Worm (Caenorhabditis elegans) whole organism, dauer: ENCODE data around the gene scl-2.

Experiments
- unc-62 ChIP-seq: sonication (generic microtip); optimal IDR thresholded peaks from 2 replicates; lab custom pipeline; 2017; ENCODE audit warnings: missing biosample characterization, missing genetic modification reagents, missing genetic modification characterization

Gene scl-2

ce11 chrIV:13063714-13064113, 6.2 kb downstream of the scl-2 start, which contains the start of gene scl-5:
Gene scl-5 (plus strand): TSS chrIV:13064014.
- no peak for TF ChIP-seq unc-62 (GFP tag; lab: Kevin White, UChicago)

ce11 chrIV:13066044-13066443, 8.5 kb downstream of the scl-2 start:
- no peak for TF ChIP-seq unc-62 (GFP tag; lab: Kevin White, UChicago)

DNA sequence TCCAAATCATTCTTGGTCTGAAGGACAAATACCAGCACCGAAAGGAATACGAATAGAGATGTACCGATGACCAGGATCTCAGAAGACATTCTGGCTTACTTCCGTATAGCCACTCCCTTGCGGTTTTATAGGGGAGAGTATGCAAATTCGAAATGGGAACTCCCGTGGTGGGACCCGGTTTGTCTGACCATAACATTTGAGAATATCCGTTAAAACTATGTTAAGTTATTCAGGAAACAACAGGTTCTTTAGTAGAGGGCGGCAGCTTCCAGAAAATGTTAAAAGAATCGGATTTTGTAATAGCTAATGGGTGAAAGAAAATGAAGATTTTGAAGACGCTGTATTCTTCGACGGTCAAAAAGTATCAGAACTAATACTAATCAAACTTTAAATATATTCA, 9.7 kb downstream of the scl-2 start, which contains the start of gene col-131:
Gene col-131 (minus strand): TSS at position 101 of the 400 bp plus-strand sequence.
- no peak for TF ChIP-seq unc-62 (GFP tag; lab: Kevin White, UChicago)

- no peak for TF ChIP-seq unc-62 (GFP tag; lab: Kevin White, UChicago)
Observed at ce11 chrIV:13068451-13068850, 10.9 kb downstream of the scl-2 start, which contains the start of gene scl-6. Gene scl-6 (plus strand): TSS chrIV:13068751.

- TF ChIP-seq unc-62 (GFP tag; lab: Kevin White, UChicago), result no peak
Observed at ce11 chrIV:13070142-13070541, 12.6 kb downstream of the scl-2 start, which contains the start of gene scl-7. Gene scl-7 (plus strand): TSS chrIV:13070442.

DNA sequence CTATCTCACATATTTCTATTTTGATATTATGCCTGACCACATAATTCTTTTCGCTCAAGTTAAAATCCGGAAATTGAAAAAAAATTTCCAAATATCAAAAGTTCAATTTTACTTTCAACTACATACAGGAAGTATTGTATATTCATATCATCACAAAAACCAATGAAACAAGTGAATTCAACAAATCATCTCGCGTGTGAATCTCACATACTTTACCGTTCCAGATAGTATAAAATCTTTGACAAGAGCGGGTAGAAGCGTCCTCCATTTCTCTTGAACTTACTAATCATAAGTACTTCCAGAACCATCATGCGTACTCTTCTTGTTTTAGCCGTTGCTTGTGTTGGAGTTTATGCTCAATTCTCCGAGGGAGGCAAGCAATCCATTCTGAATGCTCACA, 13.9 kb downstream of the scl-2 start, which contains the start of gene scl-8:
Gene scl-8 (plus strand): TSS at position 301 of the 400 bp plus-strand sequence.
- no peak for TF ChIP-seq unc-62 (GFP tag; lab: Kevin White, UChicago)

ce11 chrIV:13075625-13076252, 18.2 kb downstream of the scl-2 start:
- no peak for TF ChIP-seq unc-62 (GFP tag; lab: Kevin White, UChicago)

- TF ChIP-seq unc-62 (GFP tag; lab: Kevin White, UChicago), result no peak
Observed at ce11 chrIV:13076620-13077019, 19.1 kb downstream of the scl-2 start, which contains the start of gene C39E9.7. Gene C39E9.7 (minus strand): TSS chrIV:13076720.

- no peak for TF ChIP-seq unc-62 (GFP tag; lab: Kevin White, UChicago)
Observed at ce11 chrIV:13077694-13078093, 20.2 kb downstream of the scl-2 start.

DNA sequence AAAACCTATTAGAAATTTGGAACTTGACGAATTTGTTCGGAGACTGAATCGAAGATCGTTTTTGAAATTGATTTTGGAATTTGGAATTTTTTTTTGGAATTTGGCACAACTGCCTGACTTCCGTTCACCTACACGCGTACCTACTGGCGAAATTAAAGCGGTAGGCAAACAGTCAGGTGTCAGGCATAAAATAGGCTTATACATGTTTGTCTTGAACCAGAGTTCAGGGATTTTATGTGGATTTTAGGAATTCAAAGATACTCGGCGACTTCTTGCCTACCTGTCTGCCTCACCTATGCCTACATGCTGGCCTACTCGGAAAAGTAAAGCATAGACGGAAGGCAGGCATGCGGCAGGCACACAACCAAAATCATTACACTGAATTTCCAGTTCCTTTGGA, 20.8 kb downstream of the scl-2 start:
- TF ChIP-seq unc-62 (GFP tag; lab: Kevin White, UChicago), result no peak

- no peak for TF ChIP-seq unc-62 (GFP tag; lab: Kevin White, UChicago)
Observed at ce11 chrIV:13079119-13079518, 21.6 kb downstream of the scl-2 start, which contains the start of gene C39E9.8. Gene C39E9.8 (plus strand): TSS chrIV:13079446.

DNA sequence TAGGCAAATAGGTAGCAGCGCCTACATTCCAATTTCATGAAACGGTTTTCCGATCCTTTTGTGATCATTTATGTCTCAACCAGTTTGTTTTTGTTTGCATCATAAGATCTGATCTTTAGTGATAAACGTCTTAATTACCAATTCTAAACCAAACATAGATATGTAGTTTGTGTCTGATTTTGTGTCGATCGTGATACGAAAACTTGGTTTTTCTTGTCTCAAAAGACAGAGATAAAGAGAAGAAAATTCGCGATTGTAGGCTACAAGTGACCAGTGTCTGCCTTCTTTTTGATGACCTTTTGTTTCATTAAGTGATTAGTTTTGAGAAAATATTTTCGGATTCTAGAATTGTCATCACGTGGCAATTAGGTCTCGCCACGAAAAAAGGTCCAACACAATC, 22.7 kb downstream of the scl-2 start:
- TF ChIP-seq unc-62 (GFP tag; lab: Kevin White, UChicago), result no peak

DNA sequence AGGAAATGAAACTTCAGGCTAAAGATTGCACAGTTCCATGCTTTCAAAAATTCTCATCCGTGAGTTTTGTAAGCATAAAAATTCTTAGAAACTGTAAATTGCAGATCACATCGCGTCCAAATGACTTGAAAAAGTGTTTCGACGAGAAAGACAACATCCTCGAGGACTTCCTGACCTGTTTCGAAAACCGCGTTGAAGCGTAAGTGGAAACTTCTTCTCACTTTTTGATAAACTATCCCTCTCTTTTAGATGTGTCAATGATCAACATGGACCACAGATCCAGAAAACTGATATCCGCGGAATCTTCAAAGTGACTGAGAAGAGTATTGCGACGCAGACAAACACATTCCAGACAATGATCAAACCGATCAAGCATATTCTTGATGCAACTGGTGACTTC, 23.4 kb downstream of the scl-2 start:
- no peak for TF ChIP-seq unc-62 (GFP tag; lab: Kevin White, UChicago)

ce11 chrIV:13082106-13082505, 24.6 kb downstream of the scl-2 start:
- no peak for TF ChIP-seq unc-62 (GFP tag; lab: Kevin White, UChicago)

DNA sequence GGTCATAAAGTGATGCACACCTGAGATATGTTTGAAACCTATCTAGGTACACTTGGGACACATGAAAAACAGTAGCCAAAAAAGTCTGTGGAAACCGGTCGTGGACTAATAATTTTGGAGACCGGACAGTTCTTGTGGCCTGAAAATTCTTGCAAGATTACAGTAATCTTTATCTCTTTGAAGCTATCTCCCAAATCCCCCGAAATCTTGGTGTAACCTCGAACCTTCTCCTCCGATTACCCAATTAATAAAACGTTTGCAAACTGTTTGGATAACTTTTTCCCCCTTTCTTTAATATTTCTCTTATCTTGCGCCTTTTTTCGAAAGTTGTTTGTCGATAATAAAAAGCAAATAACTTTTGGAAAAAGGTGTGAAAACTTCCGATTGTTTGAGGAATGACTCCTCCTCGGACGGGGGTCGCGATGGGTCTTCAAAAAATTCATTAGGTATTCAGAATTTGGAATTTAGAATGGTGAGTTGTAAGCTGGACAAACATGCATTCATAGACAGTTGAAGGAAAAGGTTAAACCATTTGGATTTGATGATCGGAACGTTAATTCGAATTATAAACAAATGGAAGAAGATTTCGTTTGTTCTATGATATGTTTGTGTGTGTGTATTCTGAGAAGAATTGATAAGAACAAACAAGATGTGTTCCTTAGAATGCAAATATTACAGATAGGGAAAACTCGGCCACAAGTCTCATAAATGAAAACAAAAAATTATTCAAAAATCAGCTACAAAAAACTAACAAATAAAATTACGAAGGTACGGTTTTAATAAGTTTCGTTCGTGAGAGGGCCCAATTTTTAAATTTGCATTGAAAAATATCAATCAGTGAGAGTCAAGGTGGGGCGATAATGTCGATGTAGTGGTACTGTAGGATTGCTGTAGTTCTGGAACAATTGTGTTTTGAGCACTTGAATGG, 25.6 kb downstream of the scl-2 start:
- no peak for TF ChIP-seq unc-62 (GFP tag; lab: Kevin White, UChicago)

ce11 chrIV:13085675-13086074, 28.2 kb downstream of the scl-2 start:
- no peak for TF ChIP-seq unc-62 (GFP tag; lab: Kevin White, UChicago)
